Worm (Caenorhabditis elegans) whole organism, L4 larva: ENCODE results near the gene mksr-2.
"Not testable (repeated sequence)": the region's sequence is repeated elsewhere in the genome, so short reads cannot be mapped to it uniquely, and the experiment has no call there.

Experiments
- R02D3.7 ChIP-seq: fragments of 150-350 bp; sonication (generic microtip); optimal IDR thresholded peaks from 3 replicates; lab custom pipeline; 2014; ENCODE audit warnings: missing biosample characterization, missing genetic modification characterization
- T20F7.1 ChIP-seq: fragments of 200-800 bp; sonication (Bioruptor generic); optimal IDR thresholded peaks from 2 replicates; lab custom pipeline; 2018; ENCODE audit warnings: mild to moderate bottlenecking, missing genetic modification characterization, missing compliant biosample characterization
- Y48G9A.11 ChIP-seq: fragments of 200-800 bp; sonication (Bioruptor generic); IDR thresholded peaks from 2 replicates; pipeline ENCODE4 v1.3.6; 2022; ENCODE audit warnings: missing genetic modification reagents, missing genetic modification characterization, missing compliant biosample characterization
- aha-1 ChIP-seq: fragments of 150-350 bp; peaks from one replicate; lab custom pipeline; 2014; ENCODE audit warnings: missing biosample characterization, missing genetic modification characterization
- ama-1 ChIP-seq: fragments of 150-350 bp; optimal IDR thresholded peaks from 2 replicates; lab custom pipeline; 2014; ENCODE audit warnings: inconsistent platforms, mixed read lengths
- arid-1 ChIP-seq: fragments of 200-800 bp; sonication (Bioruptor generic); conservative IDR thresholded peaks from 2 replicates; pipeline ENCODE4 v1.3.6; 2022; ENCODE audit warnings: missing genetic modification reagents, missing genetic modification characterization, missing compliant biosample characterization
- ceh-20 ChIP-seq: fragments of 200-800 bp; sonication (Bioruptor generic); IDR thresholded peaks from 2 replicates; pipeline ENCODE4 v1.3.6; 2022; ENCODE audit warnings: missing genetic modification reagents, missing genetic modification characterization, missing compliant biosample characterization
- ceh-44 ChIP-seq: fragments of 200-800 bp; sonication (Bioruptor generic); IDR thresholded peaks from 2 replicates; pipeline ENCODE4 v1.3.6; 2022; ENCODE audit warnings: missing genetic modification reagents, missing genetic modification characterization, missing compliant biosample characterization
- ceh-82 ChIP-seq: sonication (generic microtip); optimal IDR thresholded peaks from 2 replicates; lab custom pipeline; 2017; ENCODE audit warnings: missing biosample characterization, missing genetic modification characterization
- daf-16 ChIP-seq, 3 experiments: sonication (generic microtip); optimal IDR thresholded peaks; 2 replicates each; lab custom pipeline; 2016 to 2017; ENCODE audit warnings: missing genetic modification characterization in 3 of 3, missing genetic modification reagents in 3 of 3, mild to moderate bottlenecking in 2 of 3, missing compliant biosample characterization in 2 of 3, missing biosample characterization in 1 of 3, moderate library complexity in 1 of 3
- daf-19 ChIP-seq: fragments of 200-800 bp; sonication (Bioruptor generic); conservative IDR thresholded peaks from 2 replicates; pipeline ENCODE4 v1.3.6; 2022; ENCODE audit warnings: missing genetic modification characterization, missing compliant biosample characterization
- dmd-6 ChIP-seq: fragments of 200-800 bp; sonication (Bioruptor generic); IDR thresholded peaks from 2 replicates; pipeline ENCODE4 v1.3.6; 2022; ENCODE audit warnings: missing genetic modification reagents, missing genetic modification characterization, missing compliant biosample characterization
- dpl-1 ChIP-seq: fragments of 150-350 bp; optimal IDR thresholded peaks from 2 replicates; lab custom pipeline; 2014; ENCODE audit warnings: missing biosample characterization, missing genetic modification reagents, missing genetic modification characterization
- dve-1 ChIP-seq: sonication (generic microtip); optimal IDR thresholded peaks from 2 replicates; lab custom pipeline; 2017; ENCODE audit warnings: antibody characterized with exemption, mild to moderate bottlenecking, missing genetic modification characterization, missing compliant biosample characterization; ENCODE audit not compliant: insufficient read depth
- hlh-11 ChIP-seq: fragments of 200-800 bp; sonication (Bioruptor generic); optimal IDR thresholded peaks from 2 replicates; lab custom pipeline; 2018; ENCODE audit warnings: mild to moderate bottlenecking, missing genetic modification characterization, missing compliant biosample characterization
- hlh-30 ChIP-seq: sonication (generic microtip); optimal IDR thresholded peaks from 2 replicates; lab custom pipeline; 2017; ENCODE audit warnings: antibody characterized with exemption, mild to moderate bottlenecking, missing genetic modification characterization, missing compliant biosample characterization; ENCODE audit not compliant: insufficient read depth
- hmg-1.1 ChIP-seq: fragments of 200-800 bp; sonication (Bioruptor generic); IDR thresholded peaks from 2 replicates; pipeline ENCODE4 v1.3.6; 2022; ENCODE audit warnings: missing genetic modification reagents, missing genetic modification characterization, missing compliant biosample characterization
- lin-1 ChIP-seq: fragments of 200-800 bp; sonication (Bioruptor generic); IDR thresholded peaks from 2 replicates; pipeline ENCODE4 v1.3.6; 2022; ENCODE audit warnings: missing genetic modification reagents, missing genetic modification characterization, missing compliant biosample characterization
- lin-13 ChIP-seq: fragments of 150-350 bp; optimal IDR thresholded peaks from 2 replicates; lab custom pipeline; 2014; ENCODE audit warnings: missing biosample characterization, missing genetic modification reagents, missing genetic modification characterization
- lin-38 ChIP-seq: fragments of 200-800 bp; sonication (Bioruptor generic); IDR thresholded peaks from 2 replicates; pipeline ENCODE4 v1.3.6; 2022; ENCODE audit warnings: missing genetic modification reagents, missing genetic modification characterization, missing compliant biosample characterization
- lsy-2 ChIP-seq, 2 experiments: fragments of 150-350 bp in 1 of 2; sonication (generic microtip) in 1 of 2; optimal IDR thresholded peaks; 2 replicates each; lab custom pipeline; 2014 to 2017; ENCODE audit warnings: missing biosample characterization in 2 of 2, missing genetic modification characterization in 2 of 2
- mdl-1 ChIP-seq, 2 experiments: fragments of 150-350 bp in 1 of 2; sonication (generic microtip) in 1 of 2; optimal IDR thresholded peaks; 2 replicates each; lab custom pipeline; 2014 to 2017; ENCODE audit warnings: missing biosample characterization in 2 of 2, missing genetic modification characterization in 2 of 2
- mep-1 ChIP-seq: fragments of 150-350 bp; sonication (generic microtip); optimal IDR thresholded peaks from 3 replicates; lab custom pipeline; 2014; ENCODE audit warnings: missing biosample characterization, missing genetic modification characterization
- mes-2 ChIP-seq: sonication (generic microtip); optimal IDR thresholded peaks from 2 replicates; lab custom pipeline; 2016; ENCODE audit warnings: missing genotype, mild to moderate bottlenecking, missing genetic modification characterization, missing compliant biosample characterization; ENCODE audit not compliant: poor library complexity, severe bottlenecking
- mxl-3 ChIP-seq: fragments of 200-800 bp; sonication (Bioruptor generic); optimal IDR thresholded peaks from 2 replicates; lab custom pipeline; 2018; ENCODE audit warnings: mild to moderate bottlenecking, missing genetic modification characterization, missing compliant biosample characterization
- nhr-10 ChIP-seq: fragments of 150-350 bp; optimal IDR thresholded peaks from 2 replicates; lab custom pipeline; 2014; ENCODE audit warnings: missing biosample characterization, missing genetic modification characterization
- nhr-11 ChIP-seq: fragments of 150-350 bp; optimal IDR thresholded peaks from 2 replicates; lab custom pipeline; 2014; ENCODE audit warnings: missing biosample characterization, missing genetic modification characterization
- nhr-28 ChIP-seq: fragments of 150-350 bp; optimal IDR thresholded peaks from 2 replicates; lab custom pipeline; 2014; ENCODE audit warnings: missing biosample characterization, missing genetic modification characterization
- nhr-77 ChIP-seq: fragments of 150-350 bp; optimal IDR thresholded peaks from 2 replicates; lab custom pipeline; 2014; ENCODE audit warnings: missing biosample characterization, missing genetic modification characterization
- pha-4 ChIP-seq, 2 experiments: fragments of 150-350 bp in 1 of 2; fragments of 200-800 bp in 1 of 2; sonication (Bioruptor generic) in 1 of 2; IDR thresholded peaks in 1 of 2; optimal IDR thresholded peaks in 1 of 2; 2 replicates each; pipeline versions ENCODE4 v1.3.6 to Lab custom; 2014 to 2022; ENCODE audit warnings: missing genetic modification characterization in 2 of 2, missing genetic modification reagents in 2 of 2, missing biosample characterization in 1 of 2, missing compliant biosample characterization in 1 of 2
- php-3 ChIP-seq: fragments of 200-800 bp; sonication (Bioruptor generic); IDR thresholded peaks from 2 replicates; pipeline ENCODE4 v1.3.6; 2022; ENCODE audit warnings: missing genetic modification reagents, missing genetic modification characterization, missing compliant biosample characterization
- pqm-1 ChIP-seq: sonication (generic microtip); optimal IDR thresholded peaks from 2 replicates; lab custom pipeline; 2017; ENCODE audit warnings: missing biosample characterization, missing genetic modification characterization
- snpc-1.2 ChIP-seq: fragments of 200-800 bp; sonication (Bioruptor generic); IDR thresholded peaks from 2 replicates; pipeline ENCODE4 v1.3.6; 2022; ENCODE audit warnings: missing genetic modification reagents, missing genetic modification characterization, missing compliant biosample characterization
- unc-62 ChIP-seq, 3 experiments: fragments of 150-350 bp in 1 of 3; sonication (generic microtip); optimal IDR thresholded peaks in 2 of 3; peaks in 1 of 3; 1 replicate in 1 of 3; 2 replicates in 2 of 3; lab custom pipeline; 2014 to 2017; ENCODE audit warnings: missing biosample characterization in 3 of 3, missing genetic modification characterization in 3 of 3, missing genetic modification reagents in 3 of 3, missing genotype in 1 of 3
- zag-1 ChIP-seq: fragments of 150-350 bp; optimal IDR thresholded peaks from 2 replicates; lab custom pipeline; 2014; ENCODE audit warnings: missing biosample characterization, missing genetic modification characterization
- zfp-3 ChIP-seq: fragments of 200-800 bp; sonication (Bioruptor generic); conservative IDR thresholded peaks from 2 replicates; pipeline ENCODE4 v1.3.6; 2022; ENCODE audit warnings: missing genetic modification reagents, missing genetic modification characterization, missing compliant biosample characterization
- zip-2 ChIP-seq: fragments of 150-350 bp; optimal IDR thresholded peaks from 2 replicates; lab custom pipeline; 2014; ENCODE audit warnings: missing biosample characterization, missing genetic modification characterization
- ztf-7 ChIP-seq: fragments of 150-350 bp; optimal IDR thresholded peaks from 2 replicates; lab custom pipeline; 2014; ENCODE audit warnings: missing biosample characterization, missing genetic modification characterization

mksr-2 gene

DNA sequence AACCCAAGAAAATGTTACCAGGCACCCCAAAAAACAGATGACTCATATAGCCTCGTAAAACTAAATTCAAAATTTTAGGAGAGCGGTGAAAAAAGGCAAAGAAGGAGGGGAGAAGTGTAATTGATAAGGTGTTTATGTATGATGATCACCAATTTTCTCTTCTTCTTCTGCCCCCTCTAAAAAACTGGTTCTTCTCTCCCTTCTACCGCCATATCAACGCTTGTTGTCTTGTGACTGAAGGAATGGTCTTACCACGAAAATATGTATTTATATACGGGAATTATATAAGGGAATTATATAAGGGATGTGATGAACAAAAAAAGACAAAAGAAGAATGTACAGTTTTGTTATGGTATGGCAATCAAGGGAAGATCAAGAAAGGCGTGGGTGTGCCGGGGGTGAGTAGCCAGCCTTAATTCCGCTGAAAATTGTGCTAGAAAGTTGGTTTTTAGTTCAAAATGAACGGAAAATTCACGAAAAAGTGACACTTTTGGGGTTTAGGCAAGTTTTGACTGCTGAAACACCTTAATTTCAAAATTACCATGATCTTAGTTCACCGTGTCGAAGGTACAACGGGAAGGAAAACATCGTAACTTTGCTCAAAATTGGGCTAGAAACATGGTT is 24.9 kb downstream of the mksr-2 start:
- 0 out of 2 replicates have a peak, but pooled peaks have one; percentile 44 for TF ChIP-seq php-3 (GFP tag; lab: Robert Waterston, UW)
- TF ChIP-seq zag-1 (tag; lab: Kevin White, UChicago) = no peak
- peak; percentile 89 for TF ChIP-seq ama-1 (lab: Kevin White, UChicago)
- TF ChIP-seq lin-38 = 0 out of 2 replicates have a peak, but pooled peaks have one; percentile 17
- TF ChIP-seq dpl-1 = peak; percentile 46
- peak; percentile 81 for TF ChIP-seq dve-1 (tag; lab: Kevin White, UChicago)
- peak; percentile 50 for TF ChIP-seq lin-13
- TF ChIP-seq snpc-1.2 (GFP tag; lab: Robert Waterston, UW) = no peak
- TF ChIP-seq nhr-10 = peak; percentile 68
- TF ChIP-seq zip-2 (tag; lab: Kevin White, UChicago) = peak; percentile 13
- no peak for TF ChIP-seq ceh-44 (GFP tag; lab: Robert Waterston, UW)
- TF ChIP-seq dmd-6 (GFP tag; lab: Robert Waterston, UW) = peak; percentile 50
- peak; percentile 86 for TF ChIP-seq pqm-1
- TF ChIP-seq mes-2 = peak; percentile 2
- TF ChIP-seq mxl-3 (GFP tag; lab: Kevin White, UChicago) = peak; percentile 66
- TF ChIP-seq nhr-28 = peak; percentile 78
- TF ChIP-seq lsy-2 (tag; optimal IDR thresholded peaks at IDR 0.05; lab: Kevin White, UChicago) = peak in 1 of 2 experiments; percentile 40
- TF ChIP-seq ztf-7 (tag; lab: Kevin White, UChicago) = peak; percentile 14
- peak; percentile 84 for TF ChIP-seq hlh-11 (tag; lab: Kevin White, UChicago)
- no peak for TF ChIP-seq arid-1
- peak in 1 of 2 experiments; percentile 29 for TF ChIP-seq mdl-1 (tag; optimal IDR thresholded peaks at IDR 0.05; lab: Kevin White, UChicago)
- TF ChIP-seq R02D3.7 = no peak
- no peak for TF ChIP-seq nhr-11 (tag; lab: Kevin White, UChicago)
- TF ChIP-seq hlh-30 = peak; percentile 87
- peak; percentile 77 for TF ChIP-seq nhr-77 (tag; lab: Kevin White, UChicago)
- TF ChIP-seq T20F7.1 (GFP tag; lab: Kevin White, UChicago) = peak; percentile 45
- no peak for TF ChIP-seq ceh-82 (tag; lab: Kevin White, UChicago)
- TF ChIP-seq mep-1 = peak; percentile 70
- TF ChIP-seq daf-16 (GFP tag; optimal IDR thresholded peaks at IDR 0.05; lab: Kevin White, UChicago) = no peak
- TF ChIP-seq daf-16 (tag; optimal IDR thresholded peaks at IDR 0.05; lab: Kevin White, UChicago) = peak; percentile 85
- peak in 1 of 2 experiments; percentile 45 for TF ChIP-seq unc-62 (GFP tag; optimal IDR thresholded peaks at IDR 0.05 in 1 of 2; lab: Kevin White, UChicago)
- TF ChIP-seq unc-62 (tag; optimal IDR thresholded peaks at IDR 0.05; lab: Kevin White, UChicago) = no peak
- TF ChIP-seq lin-1 (GFP tag; lab: Robert Waterston, UW) = peak; percentile 59; the same call in 1 of the 2 replicates
- TF ChIP-seq hmg-1.1 (GFP tag; lab: Robert Waterston, UW) = peak; percentile 23; the same call in 1 of the 2 replicates
- TF ChIP-seq Y48G9A.11 (GFP tag; lab: Robert Waterston, UW) = no peak
- TF ChIP-seq aha-1 = peak; percentile 99

DNA sequence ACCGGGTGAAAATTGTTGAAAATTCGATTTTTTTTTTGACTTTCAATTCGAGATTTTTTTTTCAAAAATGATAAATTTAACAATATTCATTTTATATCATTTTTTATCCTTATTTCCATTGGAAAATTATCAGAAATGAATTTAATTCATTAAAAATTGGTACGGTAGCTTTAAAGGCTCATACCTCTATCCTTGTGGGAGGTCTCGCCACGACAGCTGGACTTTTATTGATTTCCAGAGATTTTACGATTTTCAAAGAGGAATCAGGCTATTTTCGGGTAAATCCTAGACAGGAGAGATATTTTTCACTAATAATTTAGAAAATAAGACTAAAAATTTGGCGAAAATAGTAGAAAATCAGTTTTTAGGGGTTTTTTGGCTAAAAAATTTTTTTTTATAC is 29.8 kb downstream of the mksr-2 start:
- 0 out of 2 replicates have a peak, but pooled peaks have one; percentile 13 for TF ChIP-seq lin-38

DNA sequence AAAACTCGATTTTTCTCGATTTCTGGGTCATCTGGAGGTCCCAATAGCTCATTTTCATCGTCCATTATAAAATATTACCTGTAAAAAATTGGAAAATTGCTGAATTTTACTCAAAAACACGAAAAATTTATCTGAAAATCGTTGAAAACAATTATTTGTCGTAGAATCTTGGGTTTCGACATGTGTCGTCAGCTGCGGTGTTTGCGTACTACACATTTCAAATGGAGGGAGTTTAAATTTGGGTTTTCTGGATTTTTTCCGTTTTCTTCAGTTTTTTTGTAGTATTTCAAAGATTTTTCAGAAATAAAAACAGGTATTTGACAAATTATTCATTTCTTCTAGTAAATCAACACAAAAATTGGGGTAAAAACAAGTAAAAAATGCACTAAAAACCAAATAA is 30.8 kb downstream of the mksr-2 start, which contains the start of gene M70.5:
TSS of gene M70.5 (minus strand) at position 78 of the 400 bp plus-strand sequence.
- TF ChIP-seq ceh-20 (peak; percentile 38; the same call in 1 of the 2 replicates), php-3 (GFP tag; lab: Robert Waterston, UW) (0 out of 2 replicates have a peak, but pooled peaks have one; percentile 10), dpl-1 (peak; percentile 68), arid-1 (0 out of 2 replicates have a peak, but pooled peaks have one; percentile 27), daf-19 (0 out of 2 replicates have a peak, but pooled peaks have one; percentile 42), zfp-3 (GFP tag; lab: Robert Waterston, UW) (0 out of 2 replicates have a peak, but pooled peaks have one; percentile 42), pha-4 (GFP tag; IDR thresholded peaks at IDR 0.05; lab: Robert Waterston, UW) (peak; percentile 44; the same call in 1 of the 2 replicates), lin-38 (peak; percentile 71)
- not testable (repeated sequence) for TF ChIP-seq pha-4 (tag; optimal IDR thresholded peaks at IDR 0.05; lab: Kevin White, UChicago)
